Fruit fly (Drosophila melanogaster) whole organism, larva: ENCODE measurements around the gene ATPsynO.
A peak's percentile ranks its signal among the peaks of the same experiment; 100 is the strongest.

Experiments
- noc ChIP-seq: fragments of 200-800 bp; sonication (Bioruptor generic); optimal IDR thresholded peaks from 3 replicates; lab custom pipeline; 2019; ENCODE audit warnings: missing biosample characterization, mild to moderate bottlenecking, missing genetic modification characterization, moderate library complexity

ATPsynO gene

DNA sequence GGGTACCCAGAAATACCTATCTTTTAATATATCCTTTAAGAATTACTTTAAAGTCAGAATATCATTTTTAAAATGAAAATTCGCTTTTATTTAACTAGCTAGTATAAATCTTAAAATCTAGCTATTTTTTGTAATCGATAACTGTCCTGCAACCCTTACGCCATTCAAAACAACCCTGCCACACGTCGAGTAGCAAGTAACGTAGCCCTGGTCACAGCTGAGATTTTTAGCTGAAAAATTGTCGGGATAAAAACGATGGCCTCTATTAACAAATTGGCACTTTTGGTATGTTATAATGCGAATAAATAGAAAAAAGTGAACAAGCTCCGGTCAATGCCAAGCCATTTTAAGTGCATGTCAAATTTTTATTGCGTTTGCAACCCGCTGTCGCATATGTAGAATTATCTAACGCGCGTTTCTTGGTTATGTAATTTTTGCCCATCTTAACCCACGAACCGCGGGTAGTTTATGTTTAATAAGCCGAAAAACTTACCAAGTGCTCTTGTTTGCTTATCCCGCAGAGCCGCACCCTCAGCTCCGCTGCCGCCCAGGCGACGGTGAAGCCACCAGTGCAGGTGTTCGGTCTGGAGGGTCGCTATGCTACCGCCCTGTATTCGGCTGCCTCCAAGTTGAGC lies at the start of gene ATPsynO:
Gene ATPsynO (plus strand): TSS at position 186 of the 635 bp plus-strand sequence.
- TF ChIP-seq noc (tag; lab: Kevin White, UChicago) = peak; percentile 14

DNA sequence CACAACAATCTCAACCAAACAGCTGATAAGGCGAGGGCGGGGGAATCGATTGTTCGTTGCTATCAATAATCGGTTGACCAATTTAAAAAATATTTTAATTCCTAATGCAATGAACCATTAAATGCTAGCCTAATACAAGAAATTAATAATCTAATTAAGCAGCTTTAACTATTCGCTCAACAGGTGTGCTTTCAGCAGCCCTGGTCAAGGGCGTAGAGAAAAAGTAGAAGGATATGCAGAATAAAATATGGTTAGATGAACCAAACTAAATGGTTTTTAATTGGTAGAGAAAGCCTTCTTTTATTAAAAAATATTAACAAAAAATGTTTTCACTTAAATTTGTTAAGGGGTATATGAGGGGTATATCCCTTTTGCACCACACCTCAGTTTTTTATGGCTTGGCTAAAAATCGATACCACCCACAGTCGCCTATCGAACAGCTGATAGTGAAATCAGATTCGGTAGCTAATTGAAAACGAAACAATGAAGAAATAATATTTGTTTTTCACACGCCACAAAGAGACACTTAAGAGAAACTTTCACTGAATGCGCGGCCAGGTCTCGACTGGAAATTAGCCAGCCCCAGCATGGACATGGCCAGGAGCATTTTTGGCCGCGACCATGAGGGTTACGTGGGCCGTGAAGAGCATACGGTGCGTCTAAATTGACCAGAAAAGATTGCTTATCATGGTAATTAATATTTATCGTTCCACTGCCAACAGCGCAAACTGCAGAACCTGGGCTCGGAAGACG lies 46.4 kb upstream of the ATPsynO start, which contains the start of the genes SIDL and CG12241:
Gene SIDL (minus strand): TSS at position 51 of the 753 bp plus-strand sequence.
Gene CG12241 (plus strand): TSS at position 433 of the 753 bp plus-strand sequence.
- TF ChIP-seq noc (tag; lab: Kevin White, UChicago) = peak; percentile 73

DNA sequence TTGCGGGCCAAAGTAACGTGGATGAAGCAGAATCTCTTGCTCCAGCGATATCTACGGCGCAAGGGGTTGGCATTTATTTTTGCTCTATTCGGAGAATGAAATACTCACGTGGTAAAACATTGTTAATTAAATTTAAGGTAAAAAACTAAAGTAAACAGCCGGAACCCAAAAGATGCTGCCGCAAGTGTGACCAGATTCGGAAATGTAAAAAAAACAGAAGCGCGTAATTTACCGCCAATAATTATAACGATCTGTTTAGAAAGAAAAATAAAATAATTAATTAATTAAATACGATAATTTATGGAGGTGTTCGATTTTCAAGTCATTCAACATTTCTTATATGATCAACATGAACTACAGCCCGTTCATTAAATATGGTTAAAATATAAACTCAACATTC lies 42.4 kb upstream of the ATPsynO start, which contains the start of gene Polr2G:
Gene Polr2G (minus strand): TSS at position 208 of the 400 bp plus-strand sequence.
- no peak for TF ChIP-seq noc (tag; lab: Kevin White, UChicago)

DNA sequence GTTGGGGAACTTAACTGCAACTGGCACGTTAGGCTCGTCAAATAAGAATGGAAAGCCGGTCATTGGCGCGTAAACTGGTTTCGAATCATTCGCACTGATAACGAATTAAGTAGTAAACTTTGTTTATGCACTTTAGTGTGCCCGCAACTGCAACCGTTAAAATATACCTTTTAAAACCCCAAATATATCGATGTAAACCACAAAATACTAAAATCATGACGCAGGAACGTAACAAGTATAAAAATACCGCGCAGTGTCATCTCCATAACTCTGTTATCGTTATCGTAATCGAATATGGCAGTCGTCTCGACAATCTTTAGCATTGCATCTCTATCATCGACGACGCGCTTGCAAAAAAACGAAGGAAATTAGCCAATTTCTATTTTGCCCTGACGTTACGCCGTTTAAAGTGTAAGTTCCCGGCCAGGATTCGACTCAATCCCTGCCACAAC lies 40.1 kb upstream of the ATPsynO start, which contains the start of the genes CG31344 and Caf1-55:
Gene CG31344 (minus strand): TSS at position 51 of the 452 bp plus-strand sequence.
Gene Caf1-55 (plus strand): TSS at position 298 of the 452 bp plus-strand sequence.
- TF ChIP-seq noc (tag; lab: Kevin White, UChicago) = no peak

DNA sequence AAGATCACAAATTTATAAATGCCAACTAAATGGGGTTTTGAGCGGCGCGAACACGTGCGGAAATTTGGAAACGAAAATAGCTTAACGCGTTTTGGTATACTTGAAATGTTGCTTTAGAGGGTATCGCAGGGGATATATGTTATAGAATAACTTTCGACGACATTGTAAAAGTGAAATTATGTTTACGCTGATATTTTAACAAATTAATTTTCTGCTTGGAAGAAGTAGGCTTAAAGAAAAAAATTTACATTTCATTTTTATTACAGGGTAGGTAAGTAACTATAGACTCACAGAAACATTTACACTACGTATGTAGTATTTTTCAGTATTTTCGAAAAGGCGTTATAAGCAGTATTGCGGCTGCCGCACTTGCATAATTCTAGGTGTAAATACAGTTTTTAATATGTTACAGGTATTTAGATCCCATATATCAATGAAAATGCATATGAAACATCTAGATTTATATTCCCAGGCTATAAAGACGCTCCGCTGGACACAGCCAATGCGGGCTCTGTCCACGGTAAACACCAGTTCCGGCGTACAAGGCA lies 36.0 kb upstream of the ATPsynO start, which contains the start of the genes Art3 and mRpS10:
Gene Art3 (minus strand): TSS at position 80 of the 548 bp plus-strand sequence.
Gene mRpS10 (plus strand): TSS at position 337 of the 548 bp plus-strand sequence.
- TF ChIP-seq noc (tag; lab: Kevin White, UChicago) = peak; percentile 100

DNA sequence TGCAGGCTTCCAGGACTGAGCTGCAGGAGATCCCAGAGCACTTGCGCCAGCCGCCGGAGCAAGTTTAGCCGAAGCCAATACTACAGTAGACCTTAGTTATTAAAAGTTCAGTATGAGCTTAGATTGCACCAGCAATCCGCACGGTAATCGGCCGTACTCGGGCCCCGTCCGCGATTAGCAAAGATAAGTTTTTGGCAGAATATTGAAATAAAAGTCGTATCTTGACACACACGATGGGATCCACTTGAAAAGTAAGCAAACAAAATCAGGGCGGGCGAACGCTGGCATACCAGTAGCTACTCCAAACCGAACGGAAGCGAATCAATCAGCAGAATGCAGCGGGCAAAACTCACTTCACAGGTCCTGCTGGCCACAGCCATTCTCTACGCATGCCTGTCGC lies 35.1 kb upstream of the ATPsynO start, which contains the start of gene CG34316:
Gene CG34316 (plus strand): TSS at position 301 of the 400 bp plus-strand sequence.
- no peak for TF ChIP-seq noc (tag; lab: Kevin White, UChicago)

DNA sequence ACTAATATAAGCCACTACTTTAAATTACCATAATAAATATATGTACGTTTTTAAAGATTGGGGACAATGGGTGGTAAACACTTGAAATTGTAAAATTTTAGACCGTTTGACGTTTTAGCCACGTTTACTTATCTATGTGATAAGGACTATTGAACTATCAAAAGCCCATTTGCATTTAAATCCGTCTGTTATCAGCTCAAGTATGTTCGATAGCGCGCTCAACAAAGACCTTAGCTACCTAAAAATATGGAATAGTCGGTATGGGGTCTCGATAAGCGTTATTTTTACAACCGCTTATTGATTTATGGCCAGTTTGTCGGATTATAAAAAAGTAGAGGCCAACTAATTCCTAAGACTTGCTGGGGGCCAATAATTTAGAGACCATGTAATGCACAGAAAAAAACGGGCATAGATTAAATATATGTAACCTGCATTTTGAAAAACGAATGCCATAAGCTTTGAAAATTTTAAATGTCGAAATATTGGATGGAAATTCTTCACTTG lies 33.7 kb upstream of the ATPsynO start:
- no peak for TF ChIP-seq noc (tag; lab: Kevin White, UChicago)

DNA sequence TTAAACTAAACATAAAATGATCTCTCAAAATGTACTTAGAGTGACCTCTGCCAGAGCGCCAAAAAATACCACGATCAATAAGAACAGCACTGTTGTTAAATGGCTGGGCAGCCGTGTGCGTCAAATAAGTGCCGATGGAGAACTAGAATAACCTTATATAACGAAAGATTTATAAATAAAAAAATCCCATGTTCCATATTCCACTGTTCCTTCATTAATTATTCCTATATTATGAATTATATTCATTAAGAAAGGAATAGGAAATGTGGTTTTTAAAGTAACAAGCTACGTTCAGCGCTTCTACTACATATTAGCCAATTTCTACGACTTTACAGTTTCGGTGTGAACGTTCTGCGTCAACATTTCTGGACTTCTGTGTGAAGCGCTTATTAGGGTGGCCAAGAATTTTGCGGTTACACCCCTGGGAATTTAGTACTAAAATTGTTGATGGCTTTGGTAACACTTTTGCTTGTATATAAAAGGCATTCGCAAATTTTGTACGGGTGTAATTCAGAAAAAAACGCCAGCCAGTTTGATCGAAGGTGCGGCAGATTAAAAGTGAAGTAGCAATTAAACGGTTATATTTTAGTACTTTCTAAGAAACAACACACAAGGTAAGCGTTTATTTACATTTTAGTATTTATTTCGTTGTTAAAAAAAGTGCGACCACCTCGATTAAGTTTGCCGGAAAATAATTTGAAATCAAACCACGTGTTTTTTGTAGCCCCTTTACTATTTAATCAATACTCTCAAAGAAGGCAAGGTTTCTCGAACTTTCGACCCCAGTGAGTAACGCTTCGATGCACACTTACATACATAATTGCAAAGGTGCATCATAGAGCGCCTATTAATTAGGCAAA lies 23.0 kb upstream of the ATPsynO start, which contains the start of the genes tefu and Hsc70-4:
Gene tefu (minus strand): TSS at position 51 of the 860 bp plus-strand sequence.
Gene Hsc70-4 (plus strand): TSS at position 502 of the 860 bp plus-strand sequence.
- TF ChIP-seq noc (tag; lab: Kevin White, UChicago) = no peak

DNA sequence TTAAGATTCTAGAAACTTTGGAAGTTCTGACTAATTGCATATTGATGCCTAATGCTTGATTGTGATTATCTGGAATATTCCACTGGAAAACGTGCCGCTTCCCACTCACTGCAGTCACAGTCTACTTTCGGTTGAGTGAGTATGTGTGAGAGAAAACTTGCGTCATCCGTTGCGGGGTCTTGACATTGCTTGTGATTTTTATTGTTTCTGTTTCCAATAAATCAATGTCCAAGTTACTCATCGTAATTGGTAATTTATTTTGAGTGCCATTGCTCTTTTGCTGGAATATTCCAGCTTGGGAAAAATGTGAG lies 22.4 kb upstream of the ATPsynO start:
- no peak for TF ChIP-seq noc (tag; lab: Kevin White, UChicago)

DNA sequence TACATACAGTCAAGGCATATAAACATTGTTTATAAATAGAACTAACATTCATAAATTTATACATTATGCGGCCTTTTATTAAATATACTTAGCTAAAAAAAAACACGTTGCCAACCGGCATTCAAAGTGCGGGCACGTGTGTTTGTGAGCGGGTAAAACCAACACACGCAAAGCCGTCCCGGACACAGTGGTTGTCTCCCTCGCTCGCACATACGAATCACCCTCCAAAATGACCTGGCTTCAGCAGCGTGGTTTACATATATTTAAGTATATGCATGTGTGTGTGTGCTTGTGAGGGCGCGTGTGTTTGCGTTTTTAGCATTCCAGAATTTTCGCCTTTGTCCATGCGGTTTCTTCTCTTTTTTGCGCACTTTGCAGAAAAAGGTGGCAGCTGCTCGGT lies 21.9 kb upstream of the ATPsynO start:
- no peak for TF ChIP-seq noc (tag; lab: Kevin White, UChicago)

DNA sequence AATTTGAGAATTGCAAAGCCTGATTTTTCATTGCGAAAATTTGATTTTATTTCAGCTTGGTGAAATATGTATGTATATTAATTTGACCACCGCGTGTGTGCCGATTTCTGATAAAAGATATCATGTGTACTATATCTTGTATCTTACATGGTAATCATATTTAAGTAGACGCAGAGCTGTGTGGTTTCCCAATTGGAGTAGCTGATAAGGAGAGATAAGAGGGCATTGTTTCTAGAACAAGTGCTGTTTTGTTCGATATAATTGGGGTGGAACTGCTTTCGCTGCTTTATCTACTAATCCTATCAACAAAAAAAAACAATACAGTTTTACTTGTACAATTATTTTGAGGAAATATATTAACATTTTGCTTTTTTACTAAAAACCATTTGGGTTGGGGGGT lies 18.8 kb upstream of the ATPsynO start:
- TF ChIP-seq noc (tag; lab: Kevin White, UChicago) = peak; percentile 6

DNA sequence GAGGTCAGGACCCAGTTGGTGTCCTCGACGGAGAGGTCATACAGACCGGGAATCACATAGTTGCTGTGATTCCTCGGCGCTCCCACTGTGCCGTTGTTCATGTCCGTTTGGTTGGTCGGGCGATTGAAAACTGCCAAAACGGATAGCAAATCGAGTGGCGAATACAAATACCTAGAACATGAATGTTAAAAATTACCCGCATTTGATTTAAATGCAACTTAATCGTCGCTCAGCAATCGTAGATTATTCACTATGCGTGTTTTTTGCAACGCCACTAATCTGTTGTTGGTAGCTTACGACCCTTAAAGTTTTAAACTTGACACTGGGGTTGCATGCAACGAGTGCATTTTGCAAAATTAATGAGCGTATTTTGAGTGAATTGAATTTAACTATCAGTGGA lies 16.4 kb upstream of the ATPsynO start, which contains the start of gene Amt:
Gene Amt (minus strand): TSS at position 101 of the 400 bp plus-strand sequence.
- no peak for TF ChIP-seq noc (tag; lab: Kevin White, UChicago)

DNA sequence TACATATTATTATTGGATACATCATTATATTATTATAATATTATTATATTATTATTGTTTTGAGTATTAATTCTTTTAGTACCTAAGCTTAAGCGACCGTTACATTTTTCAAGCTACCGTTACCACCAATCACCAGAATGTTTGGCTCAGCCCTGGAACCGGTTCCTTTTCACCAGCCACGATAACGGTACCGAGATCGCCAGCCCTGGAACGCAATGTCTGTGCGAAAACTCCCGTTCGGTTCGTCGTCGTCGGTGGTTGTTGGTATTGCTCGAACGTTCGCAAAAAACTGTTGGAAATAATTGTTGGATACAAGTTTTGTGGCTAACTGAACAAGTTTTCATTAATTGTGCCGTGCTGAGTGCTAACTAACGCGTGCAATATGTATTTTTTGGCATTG lies 15.7 kb upstream of the ATPsynO start, which contains the start of gene CG42404:
Gene CG42404 (plus strand): TSS at position 360 of the 400 bp plus-strand sequence.
- no peak for TF ChIP-seq noc (tag; lab: Kevin White, UChicago)

DNA sequence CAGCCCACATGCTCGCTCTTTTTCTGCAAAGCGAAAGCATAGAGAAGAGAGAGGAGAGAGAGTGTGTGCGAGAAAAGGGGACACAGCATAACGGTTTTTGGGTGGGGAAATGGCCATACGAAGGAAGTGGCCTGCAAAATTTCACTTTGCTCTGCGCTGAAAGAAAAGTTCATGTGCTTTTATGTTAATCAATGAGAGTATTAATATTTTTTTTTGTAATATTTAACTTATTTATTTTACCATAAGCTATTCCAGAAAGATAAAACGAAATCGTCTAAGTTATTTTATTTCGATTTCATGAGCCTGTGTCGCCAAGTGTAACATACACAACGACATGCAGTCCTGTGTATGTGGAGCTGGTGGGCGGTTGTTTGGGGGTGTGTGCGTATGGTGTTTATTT lies 14.9 kb upstream of the ATPsynO start:
- TF ChIP-seq noc (tag; lab: Kevin White, UChicago) = no peak
